Worm (Caenorhabditis elegans): ENCODE results near the gene ceeh-1.

Gene ceeh-1

DNA sequence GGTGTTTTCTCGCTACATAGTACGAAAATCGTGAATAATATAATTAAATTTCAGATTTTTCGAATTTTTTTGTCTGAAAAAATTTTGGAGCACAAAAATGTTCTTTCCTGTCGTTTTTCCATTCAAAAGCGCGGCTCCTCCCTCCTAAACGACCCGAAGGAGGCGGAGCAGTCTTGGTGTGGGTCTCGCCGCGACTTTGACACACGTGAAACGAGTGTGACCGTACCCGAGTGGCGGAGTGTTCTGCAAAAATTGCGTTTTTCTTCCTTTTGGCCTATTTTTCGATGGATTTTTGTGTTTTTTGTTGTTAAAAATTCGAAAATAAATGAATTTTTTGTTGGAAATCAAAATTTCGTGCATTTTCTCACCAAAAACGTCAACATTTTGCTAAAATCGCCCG, 38.5 kb downstream of the ceeh-1 start, which contains the start of gene snt-2 (continued):
- peak; percentile 71 for TF ChIP-seq nhr-6 (tag; optimal IDR thresholded peaks at IDR 0.05)
- peak; percentile 46; the same call in 1 of the 2 replicates for TF ChIP-seq dmd-9 (GFP tag; IDR thresholded peaks at IDR 0.05)
- no peak for TF ChIP-seq jun-1 (tag; optimal IDR thresholded peaks at IDR 0.05)

DNA sequence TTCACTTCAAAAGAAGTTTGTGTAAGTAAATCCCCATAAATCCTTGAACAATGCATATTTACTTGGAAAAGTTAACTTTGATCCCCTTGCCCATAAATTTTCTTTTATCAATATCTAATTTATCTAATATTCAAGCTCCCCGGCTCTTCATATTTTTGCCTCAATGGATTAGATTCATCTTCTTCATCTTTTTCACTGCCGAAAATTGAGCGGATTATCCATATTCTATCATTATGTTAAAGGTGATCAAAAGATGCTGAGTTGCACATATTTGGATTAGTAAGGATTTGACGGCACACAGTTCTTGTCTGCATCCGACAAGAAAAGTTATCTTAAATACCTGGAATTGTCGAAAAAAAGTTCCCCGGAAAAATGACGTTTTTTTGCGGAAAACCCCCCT, 41.5 kb downstream of the ceeh-1 start:
- TF ChIP-seq lim-7 (GFP tag; IDR thresholded peaks at IDR 0.05) (no peak), egl-43 (GFP tag; IDR thresholded peaks at IDR 0.05) (no peak), ctbp-1 (GFP tag; IDR thresholded peaks at IDR 0.05) (no peak), ceh-20 (GFP tag; IDR thresholded peaks at IDR 0.05) (no peak), mxl-3 (GFP tag; optimal IDR thresholded peaks at IDR 0.05) (no peak), ztf-11 (tag; optimal IDR thresholded peaks at IDR 0.05) (no peak), D1046.2 (GFP tag; IDR thresholded peaks at IDR 0.05) (no peak), lin-15B (tag; optimal IDR thresholded peaks at IDR 0.05) (no peak), nhr-102 (tag; optimal IDR thresholded peaks at IDR 0.05) (no peak), unc-62 (GFP tag; optimal IDR thresholded peaks at IDR 0.05 in 1 of 2) (no peak), unc-62 (tag; optimal IDR thresholded peaks at IDR 0.05) (no peak), lin-38 (GFP tag; IDR thresholded peaks at IDR 0.05) (no peak), aly-2 (tag; optimal IDR thresholded peaks at IDR 0.05) (no peak), F49E8.2 (tag; optimal IDR thresholded peaks at IDR 0.05; ENCODE audit: borderline replicate concordance) (no peak), ZK337.2 (GFP tag; IDR thresholded peaks at IDR 0.05) (no peak), T26A8.4 (GFP tag; IDR thresholded peaks at IDR 0.05) (no peak), zfp-3 (GFP tag; conservative IDR thresholded peaks at IDR 0.05) (no peak)

ce11 chrIII:789604-790003, 42.5 kb downstream of the ceeh-1 start:
- TF ChIP-seq ama-1 (optimal IDR thresholded peaks at IDR 0.05) = no peak
- TF ChIP-seq nhr-28 (tag; optimal IDR thresholded peaks at IDR 0.05) = no peak
- no peak for TF ChIP-seq mdl-1 (tag; optimal IDR thresholded peaks at IDR 0.05)
- TF ChIP-seq ceh-20 (GFP tag; IDR thresholded peaks at IDR 0.05) = no peak
- TF ChIP-seq aha-1 (tag) = peak; percentile 34
- TF ChIP-seq dmd-9 (GFP tag; IDR thresholded peaks at IDR 0.05) = no peak
- no peak for TF ChIP-seq ceh-32 (tag; optimal IDR thresholded peaks at IDR 0.05; ENCODE audit: poor library complexity)

DNA sequence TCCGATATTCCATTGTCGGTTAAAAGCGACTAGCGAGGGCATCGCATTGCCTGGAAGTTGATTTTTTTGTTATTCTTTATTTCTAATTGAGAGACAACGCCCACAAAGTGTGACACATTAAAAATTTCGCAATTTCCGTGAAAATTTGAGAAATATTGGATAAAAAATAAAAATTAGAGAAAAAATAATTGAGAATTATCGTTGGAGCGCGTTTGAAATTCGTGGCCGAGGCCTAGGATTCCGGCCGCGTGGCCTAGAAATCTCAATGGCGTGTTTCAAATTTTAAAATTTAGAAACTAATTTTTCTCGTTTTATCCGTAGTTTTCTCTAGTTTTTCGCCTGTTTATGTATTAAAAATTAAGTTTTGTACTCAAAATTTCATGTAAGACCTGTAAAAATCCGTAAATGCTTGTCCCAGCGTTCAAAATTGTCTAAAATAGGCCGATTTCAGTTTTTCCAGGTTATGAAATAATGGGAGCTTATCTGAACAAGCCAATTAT, 48.8 kb downstream of the ceeh-1 start, which contains the start of the genes dagl-2 and ppm-1.G:
Gene dagl-2, minus strand, starts transcription at position 52 of the 500 bp plus-strand sequence.
Gene ppm-1.G, plus strand, starts transcription at position 450 of the 500 bp plus-strand sequence.
- no peak for TF ChIP-seq set-16 (GFP tag; IDR thresholded peaks at IDR 0.05)
- TF ChIP-seq mep-1 (tag; optimal IDR thresholded peaks at IDR 0.05) = peak; percentile 69
- TF ChIP-seq nhr-237 (tag; optimal IDR thresholded peaks at IDR 0.05) = no peak
- TF ChIP-seq ceh-28 (tag; optimal IDR thresholded peaks at IDR 0.05) = no peak
- no peak for TF ChIP-seq cey-2 (tag; optimal IDR thresholded peaks at IDR 0.05; ENCODE audit: borderline replicate concordance, insufficient read depth)
- peak; percentile 72 for TF ChIP-seq dpl-1 (GFP tag; optimal IDR thresholded peaks at IDR 0.05)
- TF ChIP-seq sdz-12 (GFP tag; optimal IDR thresholded peaks at IDR 0.05) = no peak
- TF ChIP-seq daf-8 (GFP tag; IDR thresholded peaks at IDR 0.05) = no peak
- no peak for TF ChIP-seq egl-27 (tag; optimal IDR thresholded peaks at IDR 0.05)
- peak; percentile 53 for TF ChIP-seq rbr-2 (tag; optimal IDR thresholded peaks at IDR 0.05)
- TF ChIP-seq nhr-42 (GFP tag; IDR thresholded peaks at IDR 0.05) = no peak
- TF ChIP-seq nhr-10 (tag; optimal IDR thresholded peaks at IDR 0.05) = no peak
- TF ChIP-seq lin-29 (GFP tag; IDR thresholded peaks at IDR 0.05) = no peak
- TF ChIP-seq madf-9 (GFP tag; conservative IDR thresholded peaks at IDR 0.05) = no peak; the same call in 1 of the 2 replicates
- TF ChIP-seq nhr-28 (tag; optimal IDR thresholded peaks at IDR 0.05) = peak; percentile 10
- peak; percentile 57 for TF ChIP-seq dve-1 (tag; optimal IDR thresholded peaks at IDR 0.05; ENCODE audit: insufficient read depth)
- TF ChIP-seq Y48G9A.11 (GFP tag; IDR thresholded peaks at IDR 0.05) = no peak
- peak in 1 of 2 experiments; percentile 82 for TF ChIP-seq hif-1 (tag; optimal IDR thresholded peaks at IDR 0.05)
- TF ChIP-seq vab-7 (GFP tag; IDR thresholded peaks at IDR 0.05) = no peak
- TF ChIP-seq lir-3 (tag; optimal IDR thresholded peaks at IDR 0.05) = no peak
- no peak for TF ChIP-seq F49E8.2 (tag; optimal IDR thresholded peaks at IDR 0.05; ENCODE audit: borderline replicate concordance)
- no peak for TF ChIP-seq nhr-25 (tag; optimal IDR thresholded peaks at IDR 0.05; ENCODE audit: borderline replicate concordance, insufficient read depth)
- TF ChIP-seq lin-1 (GFP tag; IDR thresholded peaks at IDR 0.05) = no peak
- TF ChIP-seq snpc-4 (tag; optimal IDR thresholded peaks at IDR 0.05) = no peak
- no peak for TF ChIP-seq jun-1 (tag; optimal IDR thresholded peaks at IDR 0.05)
- no peak for TF ChIP-seq ztf-11 (tag; optimal IDR thresholded peaks at IDR 0.05)
